Worm (Caenorhabditis elegans): ENCODE data around the gene sru-2.

The sru-2 gene

ce11 chrIV:9459224-9459781, 26.8 kb upstream of the sru-2 start, which contains the start of gene copb-2:
copb-2 (plus strand) TSS chrIV:9459731.
- TF ChIP-seq lin-13 (GFP tag; optimal IDR thresholded peaks at IDR 0.05): peak; percentile 68
- no peak for TF ChIP-seq mab-5 (tag; optimal IDR thresholded peaks at IDR 0.05)
- TF ChIP-seq mbf-1 (tag; optimal IDR thresholded peaks at IDR 0.05): no peak
- no peak for TF ChIP-seq nhr-10 (tag; optimal IDR thresholded peaks at IDR 0.05)
- TF ChIP-seq lin-39 (tag; optimal IDR thresholded peaks at IDR 0.05): no peak
- TF ChIP-seq F13H6.1 (tag; optimal IDR thresholded peaks at IDR 0.05): no peak
- peak; percentile 71 for TF ChIP-seq gmeb-1 (tag; optimal IDR thresholded peaks at IDR 0.05)
- no peak for TF ChIP-seq ztf-1 (GFP tag; conservative IDR thresholded peaks at IDR 0.05)
- TF ChIP-seq egl-27 (tag; optimal IDR thresholded peaks at IDR 0.05): no peak
- no peak for TF ChIP-seq R02D3.7 (tag; optimal IDR thresholded peaks at IDR 0.05)
- TF ChIP-seq elt-1 (tag; optimal IDR thresholded peaks at IDR 0.05): no peak
- TF ChIP-seq nhr-129 (tag; optimal IDR thresholded peaks at IDR 0.05): peak; percentile 28
- TF ChIP-seq snpc-4 (tag; optimal IDR thresholded peaks at IDR 0.05): peak; percentile 67
- TF ChIP-seq lin-11 (tag; optimal IDR thresholded peaks at IDR 0.05): peak; percentile 55
- TF ChIP-seq nhr-23 (tag; optimal IDR thresholded peaks at IDR 0.05): no peak
- TF ChIP-seq unc-55 (GFP tag; optimal IDR thresholded peaks at IDR 0.05): peak; percentile 85
- TF ChIP-seq sem-4 (tag; optimal IDR thresholded peaks at IDR 0.05): peak; percentile 4
- TF ChIP-seq nhr-25 (tag; optimal IDR thresholded peaks at IDR 0.05): peak; percentile 36
- TF ChIP-seq ama-1 (optimal IDR thresholded peaks at IDR 0.05): peak; percentile 12
- no peak for TF ChIP-seq ZK546.5 (tag; optimal IDR thresholded peaks at IDR 0.05)
- TF ChIP-seq unc-39 (tag; optimal IDR thresholded peaks at IDR 0.05): no peak
- peak; percentile 20 for TF ChIP-seq fos-1 (tag; optimal IDR thresholded peaks at IDR 0.05)
- TF ChIP-seq crh-2 (tag; optimal IDR thresholded peaks at IDR 0.05): peak; percentile 93
- no peak for TF ChIP-seq nhr-77 (tag; optimal IDR thresholded peaks at IDR 0.05)
- TF ChIP-seq aly-2 (tag; optimal IDR thresholded peaks at IDR 0.05): no peak
- TF ChIP-seq ztf-4 (tag; optimal IDR thresholded peaks at IDR 0.05): no peak
- no peak for TF ChIP-seq unc-62 (GFP tag; optimal IDR thresholded peaks at IDR 0.05)
- no peak for TF ChIP-seq peb-1 (tag; optimal IDR thresholded peaks at IDR 0.05)
- no peak for TF ChIP-seq zag-1 (tag; optimal IDR thresholded peaks at IDR 0.05)
- TF ChIP-seq blmp-1 (tag; optimal IDR thresholded peaks at IDR 0.05; ENCODE audit: insufficient read depth): no peak
- peak; percentile 17 to 84 for TF ChIP-seq lsy-2 (tag; optimal IDR thresholded peaks at IDR 0.05)
- no peak for TF ChIP-seq nhr-12 (tag; optimal IDR thresholded peaks at IDR 0.05)
- TF ChIP-seq ceh-82 (tag; optimal IDR thresholded peaks at IDR 0.05): no peak
- TF ChIP-seq ztf-11 (tag; optimal IDR thresholded peaks at IDR 0.05): no peak
- no peak for TF ChIP-seq elt-3 (tag; optimal IDR thresholded peaks at IDR 0.05)
- no peak for TF ChIP-seq skn-1 (tag; optimal IDR thresholded peaks at IDR 0.05)
- no peak for TF ChIP-seq nhr-6 (tag; optimal IDR thresholded peaks at IDR 0.05)
- TF ChIP-seq C34F6.9 (tag; optimal IDR thresholded peaks at IDR 0.05): peak; percentile 79
- TF ChIP-seq ceh-16 (tag; optimal IDR thresholded peaks at IDR 0.05): no peak
- peak; percentile 20 for TF ChIP-seq sma-3 (GFP tag; optimal IDR thresholded peaks at IDR 0.05)
- TF ChIP-seq alr-1 (tag; optimal IDR thresholded peaks at IDR 0.05): no peak
- TF ChIP-seq mdl-1 (tag; optimal IDR thresholded peaks at IDR 0.05): no peak
- no peak for TF ChIP-seq Y55F3AM.14 (GFP tag; optimal IDR thresholded peaks at IDR 0.05)
- TF ChIP-seq nhr-21 (tag; optimal IDR thresholded peaks at IDR 0.05): no peak
- no peak for TF ChIP-seq dmd-4 (tag; optimal IDR thresholded peaks at IDR 0.05)
- no peak for TF ChIP-seq nhr-11 (tag; optimal IDR thresholded peaks at IDR 0.05)
- TF ChIP-seq sma-9 (GFP tag; optimal IDR thresholded peaks at IDR 0.05): peak; percentile 36
- no peak for TF ChIP-seq sma-9 (tag; optimal IDR thresholded peaks at IDR 0.05)
- no peak for TF ChIP-seq nhr-237 (tag; optimal IDR thresholded peaks at IDR 0.05)
